Worm (Caenorhabditis elegans): ENCODE results near the gene sfxn-1.4.

- no peak for TF ChIP-seq snpc-3.4 (tag; optimal IDR thresholded peaks at IDR 0.05)
- TF ChIP-seq snpc-1.3 (tag; optimal IDR thresholded peaks at IDR 0.05; ENCODE audit: insufficient read depth), result no peak
- no peak for TF ChIP-seq rcor-1 (GFP tag; IDR thresholded peaks at IDR 0.05)
- TF ChIP-seq ceh-27 (GFP tag; optimal IDR thresholded peaks at IDR 0.05), result no peak
- no peak for TF ChIP-seq unc-62 (GFP tag; optimal IDR thresholded peaks at IDR 0.05)
- no peak for TF ChIP-seq tbp1 (GFP tag; optimal IDR thresholded peaks at IDR 0.05)
- no peak for TF ChIP-seq mcd-1 (GFP tag; IDR thresholded peaks at IDR 0.05)
- TF ChIP-seq F23B12.7 (tag; optimal IDR thresholded peaks at IDR 0.05; ENCODE audit: insufficient read depth), result no peak
- TF ChIP-seq dpl-1 (GFP tag; optimal IDR thresholded peaks at IDR 0.05), result no peak
- TF ChIP-seq sea-2 (GFP tag; IDR thresholded peaks at IDR 0.05), result no peak
These were observed 24.0 kb downstream of the sfxn-1.4 start, which contains the start of gene nep-1 for ce11 chrII:11657079-11657478.

Measured in whole organism, young adult.